Worm (Caenorhabditis elegans): ENCODE data around the gene R10H1.1.

The R10H1.1 gene

ce11 chrII:7494155-7494554, at the start of gene R10H1.1:
Gene R10H1.1, plus strand, starts transcription at chrII:7494455.
- TF ChIP-seq rnt-1 (tag; optimal IDR thresholded peaks at IDR 0.05) (no peak), elt-4 (tag; optimal IDR thresholded peaks at IDR 0.05) (no peak), K09A11.1 (tag; optimal IDR thresholded peaks at IDR 0.05; ENCODE audit: insufficient read depth) (no peak), npax-4 (tag; optimal IDR thresholded peaks at IDR 0.05) (no peak), elt-2 (tag; optimal IDR thresholded peaks at IDR 0.05) (no peak), K02D7.2 (tag; optimal IDR thresholded peaks at IDR 0.05) (no peak), ceh-30 (tag; optimal IDR thresholded peaks at IDR 0.05) (no peak), nhr-11 (tag; optimal IDR thresholded peaks at IDR 0.05) (no peak), ceh-24 (tag; optimal IDR thresholded peaks at IDR 0.05) (no peak), hlh-15 (tag; optimal IDR thresholded peaks at IDR 0.05) (no peak), ceh-2 (tag; optimal IDR thresholded peaks at IDR 0.05) (no peak), ztf-16 (tag; optimal IDR thresholded peaks at IDR 0.05) (no peak), ceh-9 (tag; optimal IDR thresholded peaks at IDR 0.05) (no peak), zip-5 (tag; optimal IDR thresholded peaks at IDR 0.05) (no peak), tbx-2 (tag; optimal IDR thresholded peaks at IDR 0.05) (no peak)

- TF ChIP-seq ref-2 (tag; optimal IDR thresholded peaks at IDR 0.05) (no peak), unc-3 (GFP tag; conservative IDR thresholded peaks at IDR 0.05) (no peak), unc-3 (tag; optimal IDR thresholded peaks at IDR 0.05) (no peak), pros-1 (tag; optimal IDR thresholded peaks at IDR 0.05) (no peak), F13H6.1 (tag; optimal IDR thresholded peaks at IDR 0.05) (no peak), lin-11 (tag; optimal IDR thresholded peaks at IDR 0.05) (no peak)
Observed at ce11 chrII:7456184-7456583, 38.1 kb upstream of the R10H1.1 start, which contains the start of gene D1022.3. Gene D1022.3, minus strand, starts transcription at chrII:7456284.

- TF ChIP-seq fkh-6 (tag; optimal IDR thresholded peaks at IDR 0.05) (no peak), ceh-31 (tag; optimal IDR thresholded peaks at IDR 0.05) (no peak), fkh-10 (GFP tag; optimal IDR thresholded peaks at IDR 0.05) (no peak), ceh-48 (tag; optimal IDR thresholded peaks at IDR 0.05) (no peak), gmeb-2 (tag; optimal IDR thresholded peaks at IDR 0.05) (no peak), ceh-2 (tag; optimal IDR thresholded peaks at IDR 0.05) (no peak), nhr-232 (tag; optimal IDR thresholded peaks at IDR 0.05) (no peak), unc-86 (tag; optimal IDR thresholded peaks at IDR 0.05) (no peak), tbx-2 (tag; optimal IDR thresholded peaks at IDR 0.05) (no peak), hlh-6 (tag; optimal IDR thresholded peaks at IDR 0.05) (no peak), ahr-1 (tag; optimal IDR thresholded peaks at IDR 0.05) (no peak), che-1 (tag; optimal IDR thresholded peaks at IDR 0.05) (no peak), pax-1 (tag; optimal IDR thresholded peaks at IDR 0.05) (no peak), ets-4 (tag; optimal IDR thresholded peaks at IDR 0.05) (no peak), syd-9 (tag; optimal IDR thresholded peaks at IDR 0.05) (no peak), ceh-6 (GFP tag; optimal IDR thresholded peaks at IDR 0.05) (no peak), pag-3 (tag; optimal IDR thresholded peaks at IDR 0.05; ENCODE audit: borderline replicate concordance) (no peak), hlh-30 (tag; optimal IDR thresholded peaks at IDR 0.05; ENCODE audit: insufficient read depth) (no peak), F13H6.1 (tag; optimal IDR thresholded peaks at IDR 0.05) (no peak), C08G9.2 (tag; optimal IDR thresholded peaks at IDR 0.05) (no peak)
Observed at ce11 chrII:7457210-7457609, 37.0 kb upstream of the R10H1.1 start, which contains the start of gene D1022.4. Gene D1022.4, minus strand, starts transcription at chrII:7457292.

- TF ChIP-seq lin-11 (tag; optimal IDR thresholded peaks at IDR 0.05) (no peak), nfya-1 (tag; optimal IDR thresholded peaks at IDR 0.05) (no peak), syd-9 (tag; optimal IDR thresholded peaks at IDR 0.05) (no peak), ceh-48 (tag; optimal IDR thresholded peaks at IDR 0.05) (no peak), ceh-34 (tag; optimal IDR thresholded peaks at IDR 0.05) (no peak), ceh-9 (tag; optimal IDR thresholded peaks at IDR 0.05) (no peak), sox-4 (tag; optimal IDR thresholded peaks at IDR 0.05) (no peak), ceh-6 (GFP tag; optimal IDR thresholded peaks at IDR 0.05) (no peak), eyg-1 (tag; optimal IDR thresholded peaks at IDR 0.05) (no peak), hlh-8 (tag; optimal IDR thresholded peaks at IDR 0.05) (no peak), ttx-3 (tag; optimal IDR thresholded peaks at IDR 0.05) (no peak), ref-2 (tag; optimal IDR thresholded peaks at IDR 0.05) (no peak), mec-3 (tag; optimal IDR thresholded peaks at IDR 0.05; ENCODE audit: borderline replicate concordance) (no peak), ceh-30 (tag; optimal IDR thresholded peaks at IDR 0.05) (no peak), T23F11.4 (GFP tag; optimal IDR thresholded peaks at IDR 0.05) (no peak), pha-2 (tag; optimal IDR thresholded peaks at IDR 0.05) (no peak), ceh-18 (tag; optimal IDR thresholded peaks at IDR 0.05) (no peak), hlh-13 (GFP tag; optimal IDR thresholded peaks at IDR 0.05) (no peak)
Observed at ce11 chrII:7458706-7459105, 35.5 kb upstream of the R10H1.1 start, which contains the start of gene D1022.5. Gene D1022.5, minus strand, starts transcription at chrII:7458806.

Measured in whole organism, late embryonic.